Fruit fly (Drosophila melanogaster): ENCODE measurements around the gene CG11694.

Gene CG11694

dm6 chr3R:8344174-8344573 is 32.2 kb upstream of the CG11694 start, which contains the start of gene DppIII (continued):
- TF ChIP-seq NfI (GFP tag; optimal IDR thresholded peaks at IDR 0.05), result no peak
- TF ChIP-seq ab (GFP tag; optimal IDR thresholded peaks at IDR 0.05), result no peak
- TF ChIP-seq lmd (GFP tag; IDR thresholded peaks at IDR 0.05), result no peak
- TF ChIP-seq lbe (GFP tag; optimal IDR thresholded peaks at IDR 0.05), result no peak
- no peak for TF ChIP-seq Eip74EF (GFP tag; optimal IDR thresholded peaks at IDR 0.05)
- TF ChIP-seq ttk (GFP tag; IDR thresholded peaks at IDR 0.05), result no peak
- TF ChIP-seq Dref (GFP tag; IDR thresholded peaks at IDR 0.05), result peak; percentile 14; the same call in 1 of the 2 replicates
- TF ChIP-seq pros (GFP tag; optimal IDR thresholded peaks at IDR 0.05), result no peak
- TF ChIP-seq Chrac-16 (GFP tag; optimal IDR thresholded peaks at IDR 0.05), result no peak
- peak; percentile 16 for TF ChIP-seq phol (tag; optimal IDR thresholded peaks at IDR 0.05)
- TF ChIP-seq Usf (GFP tag; optimal IDR thresholded peaks at IDR 0.05), result no peak
- TF ChIP-seq ATbp (GFP tag; optimal IDR thresholded peaks at IDR 0.05), result no peak
- TF ChIP-seq CG17328 (GFP tag; IDR thresholded peaks at IDR 0.05), result no peak
- TF ChIP-seq CG11247 (GFP tag; IDR thresholded peaks at IDR 0.05), result no peak
- no peak for TF ChIP-seq CG1024 (GFP tag; IDR thresholded peaks at IDR 0.05)
- no peak for TF ChIP-seq CG13296 (GFP tag; optimal IDR thresholded peaks at IDR 0.05)
- TF ChIP-seq CG31365 (tag; optimal IDR thresholded peaks at IDR 0.05), result no peak
- TF ChIP-seq Blimp-1 (GFP tag; optimal IDR thresholded peaks at IDR 0.05), result peak; percentile 78
- no peak for TF ChIP-seq CG8089 (GFP tag; optimal IDR thresholded peaks at IDR 0.05)
- TF ChIP-seq Bgb (GFP tag; IDR thresholded peaks at IDR 0.05; ENCODE audit: partially characterized antibody), result no peak; the same call in 1 of the 2 replicates
- no peak for TF ChIP-seq CG10321 (GFP tag; IDR thresholded peaks at IDR 0.05)
- TF ChIP-seq CG12219 (GFP tag; optimal IDR thresholded peaks at IDR 0.05), result no peak
- TF ChIP-seq E2f2 (GFP tag; IDR thresholded peaks at IDR 0.05), result peak; percentile 86
- TF ChIP-seq B-H2 (GFP tag; optimal IDR thresholded peaks at IDR 0.05), result no peak
- TF ChIP-seq al (GFP tag; IDR thresholded peaks at IDR 0.05), result no peak
- TF ChIP-seq onecut (GFP tag; IDR thresholded peaks at IDR 0.05), result no peak
- TF ChIP-seq Side (GFP tag; optimal IDR thresholded peaks at IDR 0.05), result no peak
- TF ChIP-seq Antp (GFP tag; optimal IDR thresholded peaks at IDR 0.05), result no peak
- no peak for TF ChIP-seq aop (GFP tag; IDR thresholded peaks at IDR 0.05)
- TF ChIP-seq Doc2 (GFP tag; IDR thresholded peaks at IDR 0.05), result no peak
- TF ChIP-seq stwl (tag; optimal IDR thresholded peaks at IDR 0.05), result peak; percentile 35
- no peak for TF ChIP-seq hkb (optimal IDR thresholded peaks at IDR 0.05)
- no peak for TF ChIP-seq hkb (GFP tag; IDR thresholded peaks at IDR 0.05)
- no peak for TF ChIP-seq pnt (GFP tag; optimal IDR thresholded peaks at IDR 0.05)
- no peak for TF ChIP-seq toy (GFP tag; IDR thresholded peaks at IDR 0.05)
- 0 out of 3 replicates have a peak, but pooled peaks have one; percentile 25 for TF ChIP-seq CG16813 (GFP tag; IDR thresholded peaks at IDR 0.05; ENCODE audit: partially characterized antibody)
- TF ChIP-seq CG31388 (GFP tag; optimal IDR thresholded peaks at IDR 0.05), result no peak
- TF ChIP-seq Hmr (GFP tag; optimal IDR thresholded peaks at IDR 0.05), result no peak
- no peak for TF ChIP-seq Ravus (GFP tag; IDR thresholded peaks at IDR 0.05)
- TF ChIP-seq D (optimal IDR thresholded peaks at IDR 0.05), result no peak
- no peak for TF ChIP-seq D (GFP tag; optimal IDR thresholded peaks at IDR 0.05)
- no peak for TF ChIP-seq vfl (GFP tag; optimal IDR thresholded peaks at IDR 0.05)
- no peak for TF ChIP-seq jumu (GFP tag; optimal IDR thresholded peaks at IDR 0.05)
- no peak for TF ChIP-seq dati (GFP tag; IDR thresholded peaks at IDR 0.05)
- TF ChIP-seq chm (GFP tag; IDR thresholded peaks at IDR 0.05), result no peak
- no peak for TF ChIP-seq CG10654 (GFP tag; optimal IDR thresholded peaks at IDR 0.05)
- no peak for TF ChIP-seq insv (GFP tag; optimal IDR thresholded peaks at IDR 0.05)
- peak; percentile 34 for TF ChIP-seq CG17385 (GFP tag; optimal IDR thresholded peaks at IDR 0.05)
- TF ChIP-seq ken (GFP tag; IDR thresholded peaks at IDR 0.05), result no peak
- peak; percentile 55 for TF ChIP-seq MBD-R2 (GFP tag; IDR thresholded peaks at IDR 0.05)
- TF ChIP-seq unc-4 (GFP tag; IDR thresholded peaks at IDR 0.05; ENCODE audit: partially characterized antibody), result 0 out of 2 replicates have a peak, but pooled peaks have one; percentile 27
- TF ChIP-seq YL-1 (GFP tag; optimal IDR thresholded peaks at IDR 0.05), result no peak

All from whole organism, embryonic.